Fruit fly (Drosophila melanogaster): Measurements from ENCODE around the gene ct.

The ct gene

DNA sequence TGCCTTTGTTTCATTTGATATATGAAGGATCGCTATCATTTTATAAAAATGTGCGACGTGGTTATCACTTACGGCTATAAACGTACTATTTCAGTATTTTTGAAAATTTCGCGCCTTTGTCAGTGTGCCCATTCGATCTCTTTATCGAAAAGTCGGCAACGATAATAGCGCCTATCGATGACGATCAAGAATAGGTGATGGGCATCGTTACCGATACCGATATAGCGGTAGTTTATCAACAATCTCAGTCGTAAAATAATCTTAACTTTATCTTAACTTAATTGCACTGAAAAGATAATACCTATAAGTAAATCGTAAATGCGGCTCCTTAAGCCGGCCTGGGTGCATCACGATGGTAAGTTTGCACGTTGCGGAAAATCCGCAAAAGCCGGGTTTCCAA lies 113.7 kb downstream of the ct start, which contains the start of gene Hira:
Gene Hira, plus strand, starts transcription at position 215 of the 400 bp plus-strand sequence.
- peak; percentile 22 for TF ChIP-seq pad (GFP tag; optimal IDR thresholded peaks at IDR 0.05)
- TF ChIP-seq CG7101 (tag; optimal IDR thresholded peaks at IDR 0.05), result peak; percentile 12
- peak; percentile 59 for TF ChIP-seq bab1 (GFP tag; optimal IDR thresholded peaks at IDR 0.05)
- no peak for TF ChIP-seq toe (GFP tag; optimal IDR thresholded peaks at IDR 0.05)
- TF ChIP-seq Mnt (GFP tag; optimal IDR thresholded peaks at IDR 0.05), result peak; percentile 3
- TF ChIP-seq cic (GFP tag; optimal IDR thresholded peaks at IDR 0.05), result peak; percentile 19

Data from whole organism, adult.